Fruit fly (Drosophila melanogaster) whole organism, pupa: ENCODE data around the gene CG17167.

Source experiments
- CG10348 ChIP-seq: fragments of 200-800 bp; sonication (Bioruptor generic); IDR thresholded peaks from 2 replicates; pipeline ENCODE4 v1.3.6; 2022; ENCODE audit warnings: missing biosample characterization, missing genetic modification characterization
- CG12605 ChIP-seq: fragments of 200-800 bp; sonication (Bioruptor generic); IDR thresholded peaks from 2 replicates; pipeline ENCODE4 v1.3.6; 2022; ENCODE audit warnings: missing biosample characterization, missing genetic modification characterization
- CG13204 ChIP-seq: fragments of 200-800 bp; sonication (Bioruptor generic); optimal IDR thresholded peaks from 2 replicates; lab custom pipeline; 2018; ENCODE audit warnings: missing biosample characterization, mild to moderate bottlenecking, missing genetic modification characterization, moderate library complexity
- CG14655 ChIP-seq: fragments of 200-800 bp; sonication (Bioruptor generic); optimal IDR thresholded peaks from 3 replicates; lab custom pipeline; 2017; ENCODE audit warnings: mild to moderate bottlenecking, missing biosample characterization, missing genetic modification reagents, missing genetic modification characterization
- CG15710 ChIP-seq: fragments of 200-800 bp; sonication (Bioruptor generic); optimal IDR thresholded peaks from 2 replicates; lab custom pipeline; 2018; ENCODE audit warnings: missing biosample characterization, mild to moderate bottlenecking, missing genetic modification characterization, moderate library complexity
- CG17806 ChIP-seq: fragments of 200-800 bp; sonication (Bioruptor generic); optimal IDR thresholded peaks from 2 replicates; lab custom pipeline; 2018; ENCODE audit warnings: missing biosample characterization, mild to moderate bottlenecking, missing genetic modification characterization, moderate library complexity
- CG32121 ChIP-seq: fragments of 200-800 bp; sonication (Bioruptor generic); IDR thresholded peaks from 2 replicates; pipeline ENCODE4 v1.3.6; 2022; ENCODE audit warnings: missing biosample characterization, missing genetic modification characterization
- CG34367 ChIP-seq: fragments of 200-800 bp; sonication (Bioruptor generic); optimal IDR thresholded peaks from 2 replicates; lab custom pipeline; 2018; ENCODE audit warnings: missing biosample characterization, mild to moderate bottlenecking, missing genetic modification characterization
- CG4496 ChIP-seq: fragments of 200-800 bp; sonication (Bioruptor generic); IDR thresholded peaks from 3 replicates; pipeline ENCODE4 v1.3.6; 2022; ENCODE audit warnings: missing biosample characterization, missing genetic modification characterization
- CG8159 ChIP-seq: fragments of 200-800 bp; sonication (Bioruptor generic); optimal IDR thresholded peaks from 3 replicates; lab custom pipeline; 2018; ENCODE audit warnings: missing biosample characterization, mild to moderate bottlenecking, missing genetic modification characterization, moderate library complexity
- CG8301 ChIP-seq: fragments of 200-800 bp; sonication (Bioruptor generic); optimal IDR thresholded peaks from 2 replicates; lab custom pipeline; 2018; ENCODE audit warnings: missing biosample characterization, mild to moderate bottlenecking, missing genetic modification characterization
- CG9948 ChIP-seq: fragments of 200-800 bp; sonication (Bioruptor generic); optimal IDR thresholded peaks from 2 replicates; lab custom pipeline; 2018; ENCODE audit warnings: missing biosample characterization, mild to moderate bottlenecking, missing genetic modification characterization, moderate library complexity
- D1 ChIP-seq: fragments of 200-800 bp; sonication (Bioruptor generic); optimal IDR thresholded peaks from 2 replicates; lab custom pipeline; 2018; ENCODE audit warnings: missing biosample characterization, mild to moderate bottlenecking, missing genetic modification characterization, moderate library complexity
- EcR ChIP-seq: fragments of 200-800 bp; sonication (Bioruptor generic); optimal IDR thresholded peaks from 3 replicates; lab custom pipeline; 2019; ENCODE audit warnings: missing biosample characterization, missing genetic modification characterization, mild to moderate bottlenecking, moderate library complexity, missing genetic modification reagents
- Ets98B ChIP-seq: fragments of 200-800 bp; sonication (Bioruptor generic); IDR thresholded peaks from 2 replicates; pipeline ENCODE4 v1.3.6; 2022; ENCODE audit warnings: missing biosample characterization, missing genetic modification characterization
- Pif1A ChIP-seq: fragments of 200-800 bp; sonication (Bioruptor generic); optimal IDR thresholded peaks from 3 replicates; lab custom pipeline; 2016; ENCODE audit warnings: missing biosample characterization, missing genetic modification characterization
- Pif1B ChIP-seq: fragments of 200-800 bp; sonication (Bioruptor generic); optimal IDR thresholded peaks from 3 replicates; lab custom pipeline; 2016; ENCODE audit warnings: missing biosample characterization, missing genetic modification characterization
- Snoo ChIP-seq: fragments of 200-800 bp; sonication (Bioruptor generic); optimal IDR thresholded peaks from 3 replicates; lab custom pipeline; 2017; ENCODE audit warnings: missing biosample characterization, mild to moderate bottlenecking, missing genetic modification characterization, inconsistent platforms
- fd96Ca ChIP-seq: fragments of 200-800 bp; sonication (Bioruptor generic); IDR thresholded peaks from 3 replicates; pipeline ENCODE4 v1.3.6; 2022; ENCODE audit warnings: missing biosample characterization, missing genetic modification characterization
- gl ChIP-seq: fragments of 200-800 bp; sonication (Bioruptor generic); optimal IDR thresholded peaks from 2 replicates; lab custom pipeline; 2018; ENCODE audit warnings: missing biosample characterization, mild to moderate bottlenecking, missing genetic modification characterization
- rn ChIP-seq: fragments of 200-800 bp; sonication (Bioruptor generic); IDR thresholded peaks from 2 replicates; pipeline ENCODE4 v1.3.6; 2022; ENCODE audit warnings: missing biosample characterization, missing genetic modification characterization

Gene CG17167

DNA sequence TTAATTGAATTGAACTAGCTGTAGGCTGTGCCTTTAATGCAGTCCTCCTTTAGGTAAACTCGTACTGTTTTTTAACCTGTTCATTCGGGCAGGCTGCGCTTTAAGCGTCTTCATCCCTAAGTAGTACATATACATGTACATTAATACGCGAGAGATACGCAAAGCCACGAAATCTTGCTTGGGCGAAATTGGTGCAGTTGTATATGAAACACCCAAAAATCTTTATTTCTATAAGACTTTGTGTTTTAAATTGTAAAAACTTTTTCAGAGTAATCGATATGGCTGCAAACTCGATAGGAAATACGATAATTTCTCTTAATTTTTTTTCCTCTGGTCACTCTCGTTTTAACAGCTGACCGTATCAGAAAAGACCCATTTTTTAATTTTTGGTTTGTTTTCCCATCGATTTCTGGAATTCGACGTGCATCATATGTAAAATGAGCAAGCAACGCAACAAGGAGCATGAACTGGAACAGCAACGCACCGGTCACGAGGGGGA is 14.4 kb downstream of the CG17167 start, which contains the start of the genes CG17163 and CG17168:
CG17163 (minus strand) TSS at position 303 of the 499 bp plus-strand sequence.
CG17168 (plus strand) TSS at position 332 of the 499 bp plus-strand sequence.
- no peak for TF ChIP-seq CG8301

DNA sequence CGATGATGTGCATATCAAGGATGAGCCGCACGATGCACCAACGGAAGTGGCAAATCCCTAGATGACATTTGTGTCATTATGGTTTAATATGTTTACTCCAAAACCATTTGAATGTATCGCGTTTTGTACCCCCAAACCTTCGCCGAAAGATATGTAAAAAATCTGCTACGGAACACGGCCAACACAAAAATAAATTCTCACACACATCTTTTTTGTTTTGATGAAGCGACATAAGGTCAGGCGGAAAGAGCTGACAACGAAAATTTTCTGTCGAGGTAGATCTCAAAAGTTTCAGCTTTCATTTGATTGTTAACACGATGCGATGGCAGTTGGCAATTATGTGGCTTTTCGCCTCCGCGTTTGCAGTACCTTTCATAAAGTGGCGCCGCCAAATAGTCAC is 16.3 kb downstream of the CG17167 start, which contains the start of gene CG17169:
CG17169 (plus strand) TSS at position 301 of the 400 bp plus-strand sequence.
- TF ChIP-seq Ets98B (GFP tag; lab: Robert Waterston, UW) (no peak), CG8301 (no peak), CG12605 (GFP tag; lab: Robert Waterston, UW) (no peak), Pif1B (GFP tag; lab: Kevin White, UChicago) (no peak), CG4496 (GFP tag; lab: Robert Waterston, UW) (no peak), CG8159 (tag; lab: Kevin White, UChicago) (no peak), CG17806 (tag; lab: Kevin White, UChicago) (no peak), CG10348 (no peak), fd96Ca (GFP tag; lab: Robert Waterston, UW) (no peak)

dm6 chrX:23089087-23089732 is 21.1 kb downstream of the CG17167 start:
- TF ChIP-seq rn (no peak), CG10348 (no peak), Pif1B (GFP tag; lab: Kevin White, UChicago) (no peak), CG8159 (tag; lab: Kevin White, UChicago) (no peak)

dm6 chrX:23090474-23090873 is 22.4 kb downstream of the CG17167 start:
- TF ChIP-seq CG34367 (tag; lab: Kevin White, UChicago), result no peak
- no peak for TF ChIP-seq CG4496 (GFP tag; lab: Robert Waterston, UW)
- TF ChIP-seq CG10348, result no peak
- TF ChIP-seq CG17806 (tag; lab: Kevin White, UChicago), result no peak
- TF ChIP-seq Ets98B (GFP tag; lab: Robert Waterston, UW), result no peak
- no peak for TF ChIP-seq CG14655 (GFP tag; lab: Kevin White, UChicago)
- TF ChIP-seq CG9948 (tag; lab: Kevin White, UChicago), result no peak
- TF ChIP-seq CG12605 (GFP tag; lab: Robert Waterston, UW), result no peak
- TF ChIP-seq Snoo (tag; lab: Kevin White, UChicago), result no peak
- no peak for TF ChIP-seq CG15710
- TF ChIP-seq CG13204, result no peak
- no peak for TF ChIP-seq CG8159 (tag; lab: Kevin White, UChicago)
- no peak for TF ChIP-seq CG32121 (GFP tag; lab: Robert Waterston, UW)
- TF ChIP-seq Pif1A (GFP tag; lab: Kevin White, UChicago), result no peak
- no peak for TF ChIP-seq rn
- no peak for TF ChIP-seq D1 (tag; lab: Kevin White, UChicago)
- no peak for TF ChIP-seq EcR (GFP tag; lab: Kevin White, UChicago)

DNA sequence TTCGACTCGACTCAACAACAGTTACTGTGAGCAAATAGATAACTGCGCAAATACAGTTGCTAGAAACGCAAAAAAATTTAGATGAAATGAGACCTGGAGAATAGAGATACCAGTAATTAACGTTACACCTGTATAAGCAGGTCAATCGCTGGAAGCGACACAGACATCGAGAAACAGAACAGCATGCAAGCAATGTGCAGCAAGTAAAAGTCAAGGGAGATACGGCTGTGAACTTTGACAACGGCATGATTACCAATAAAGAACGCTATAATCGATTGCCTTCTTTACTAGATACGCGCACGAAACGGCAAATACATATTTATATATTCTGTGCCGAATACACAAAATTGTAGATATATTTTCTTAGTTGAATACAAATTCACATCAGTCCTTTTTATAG is 23.2 kb downstream of the CG17167 start:
- no peak for TF ChIP-seq Snoo (tag; lab: Kevin White, UChicago)
- TF ChIP-seq CG10348, result no peak
- TF ChIP-seq CG15710, result no peak
- TF ChIP-seq Pif1A (GFP tag; lab: Kevin White, UChicago), result no peak
- no peak for TF ChIP-seq rn
- TF ChIP-seq CG4496 (GFP tag; lab: Robert Waterston, UW), result no peak
- no peak for TF ChIP-seq CG8159 (tag; lab: Kevin White, UChicago)

- TF ChIP-seq CG10348, result no peak
- TF ChIP-seq CG34367 (tag; lab: Kevin White, UChicago), result no peak
- TF ChIP-seq Ets98B (GFP tag; lab: Robert Waterston, UW), result no peak
- TF ChIP-seq Pif1A (GFP tag; lab: Kevin White, UChicago), result no peak
- TF ChIP-seq CG4496 (GFP tag; lab: Robert Waterston, UW), result no peak
- TF ChIP-seq rn, result no peak
- TF ChIP-seq, all 21 proteins: peak for 0
These were observed 23.7 kb downstream of the CG17167 start for dm6 chrX:23091811-23092210.

DNA sequence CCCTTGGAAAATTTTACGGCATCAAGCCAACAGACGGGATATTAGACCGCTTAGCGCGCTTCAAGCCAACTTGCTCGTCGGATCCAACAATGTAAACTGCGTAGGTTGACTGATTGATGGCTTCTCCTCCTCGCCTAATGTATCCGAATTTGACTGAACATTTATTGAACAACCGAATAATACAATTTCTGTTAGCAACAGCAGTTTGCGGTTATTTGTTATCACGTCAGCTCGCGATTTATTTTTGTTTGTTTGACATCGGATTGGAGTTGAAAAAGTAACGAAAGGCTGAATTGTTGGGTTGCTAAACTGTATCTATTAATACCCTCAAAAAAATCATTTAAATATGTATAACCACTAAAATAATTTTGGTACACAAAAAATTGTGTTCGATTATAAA is 24.4 kb downstream of the CG17167 start, which contains the start of gene CG17159:
CG17159 (minus strand) TSS at position 101 of the 400 bp plus-strand sequence.
- TF ChIP-seq CG8301, result no peak
- no peak for TF ChIP-seq Ets98B (GFP tag; lab: Robert Waterston, UW)
- TF ChIP-seq CG32121 (GFP tag; lab: Robert Waterston, UW), result no peak
- no peak for TF ChIP-seq Snoo (tag; lab: Kevin White, UChicago)
- no peak for TF ChIP-seq CG4496 (GFP tag; lab: Robert Waterston, UW)
- no peak for TF ChIP-seq Pif1A (GFP tag; lab: Kevin White, UChicago)
- no peak for TF ChIP-seq CG12605 (GFP tag; lab: Robert Waterston, UW)
- no peak for TF ChIP-seq gl (tag; lab: Kevin White, UChicago)
- no peak for TF ChIP-seq CG34367 (tag; lab: Kevin White, UChicago)
- TF ChIP-seq rn, result no peak
- no peak for TF ChIP-seq CG13204
- TF ChIP-seq CG15710, result no peak
- no peak for TF ChIP-seq CG10348
- TF ChIP-seq EcR (GFP tag; lab: Kevin White, UChicago), result no peak
- TF ChIP-seq D1 (tag; lab: Kevin White, UChicago), result no peak
- no peak for TF ChIP-seq CG17806 (tag; lab: Kevin White, UChicago)
